Fruit fly (Drosophila melanogaster) whole organism, embryonic: ENCODE measurements around the gene CG17321.

Experiments
- CG10366 ChIP-seq: fragments of 200-800 bp; sonication (Bioruptor generic); IDR thresholded peaks from 2 replicates; pipeline ENCODE4 v1.3.6; 2022; ENCODE audit warnings: missing biosample characterization, missing genetic modification characterization
- CG11723 ChIP-seq: fragments of 200-800 bp; sonication (Bioruptor generic); optimal IDR thresholded peaks from 2 replicates; lab custom pipeline; 2017; ENCODE audit warnings: missing biosample characterization, mild to moderate bottlenecking, missing genetic modification characterization
- CG12219 ChIP-seq: fragments of 200-800 bp; sonication (Bioruptor generic); optimal IDR thresholded peaks from 3 replicates; lab custom pipeline; 2018; ENCODE audit warnings: missing biosample characterization, mild to moderate bottlenecking, missing genetic modification characterization
- CG12769 ChIP-seq: fragments of 200-800 bp; sonication (Bioruptor generic); optimal IDR thresholded peaks from 2 replicates; lab custom pipeline; 2019; ENCODE audit warnings: missing biosample characterization, mild to moderate bottlenecking, missing genetic modification characterization, moderate library complexity
- CG13424 ChIP-seq: fragments of 200-800 bp; sonication (Bioruptor generic); optimal IDR thresholded peaks from 2 replicates; lab custom pipeline; 2019; ENCODE audit warnings: missing biosample characterization, mild to moderate bottlenecking, missing genetic modification characterization, moderate library complexity
- CG17385 ChIP-seq: fragments of 200-800 bp; sonication (Bioruptor generic); optimal IDR thresholded peaks from 3 replicates; lab custom pipeline; 2018; ENCODE audit warnings: missing biosample characterization, mild to moderate bottlenecking, missing genetic modification characterization
- CG17802 ChIP-seq: fragments of 200-800 bp; sonication (Bioruptor generic); optimal IDR thresholded peaks from 2 replicates; lab custom pipeline; 2018; ENCODE audit warnings: missing biosample characterization, mild to moderate bottlenecking, missing genetic modification characterization, moderate library complexity
- CG18476 ChIP-seq: fragments of 200-800 bp; sonication (Bioruptor generic); optimal IDR thresholded peaks from 2 replicates; lab custom pipeline; 2016; ENCODE audit warnings: missing biosample characterization, mild to moderate bottlenecking, missing genetic modification characterization
- CG2116 ChIP-seq: fragments of 200-800 bp; sonication (Bioruptor generic); optimal IDR thresholded peaks from 3 replicates; lab custom pipeline; 2018; ENCODE audit warnings: missing biosample characterization, mild to moderate bottlenecking, missing genetic modification characterization
- CG30403 ChIP-seq: fragments of 200-800 bp; sonication (Bioruptor generic); optimal IDR thresholded peaks from 3 replicates; lab custom pipeline; 2016; ENCODE audit warnings: missing biosample characterization, missing genetic modification characterization
- CG30431 ChIP-seq: fragments of 200-800 bp; sonication (Bioruptor generic); optimal IDR thresholded peaks from 2 replicates; lab custom pipeline; 2017; ENCODE audit warnings: missing biosample characterization, missing genetic modification characterization
- CG4854 ChIP-seq: fragments of 200-800 bp; sonication (Bioruptor generic); optimal IDR thresholded peaks from 2 replicates; lab custom pipeline; 2016; ENCODE audit warnings: missing biosample characterization, missing genetic modification characterization, inconsistent platforms
- CG5953 ChIP-seq: fragments of 200-800 bp; sonication (Bioruptor generic); IDR thresholded peaks from 2 replicates; pipeline ENCODE4 v1.3.6; 2022; ENCODE audit warnings: missing biosample characterization, missing genetic modification characterization
- CG6272 ChIP-seq: fragments of 200-800 bp; sonication (Bioruptor generic); IDR thresholded peaks from 2 replicates; pipeline ENCODE4 v1.3.6; 2022; ENCODE audit warnings: missing biosample characterization, missing genetic modification characterization
- CG6765 ChIP-seq: fragments of 200-800 bp; sonication (Bioruptor generic); optimal IDR thresholded peaks from 3 replicates; lab custom pipeline; 2017; ENCODE audit warnings: missing biosample characterization, mild to moderate bottlenecking, missing genetic modification characterization
- CG7745 ChIP-seq: fragments of 200-800 bp; sonication (Bioruptor generic); optimal IDR thresholded peaks from 2 replicates; lab custom pipeline; 2018; ENCODE audit warnings: missing biosample characterization, mild to moderate bottlenecking, missing genetic modification characterization, moderate library complexity
- CG8089 ChIP-seq: fragments of 200-800 bp; sonication (Bioruptor generic); optimal IDR thresholded peaks from 3 replicates; lab custom pipeline; 2016; ENCODE audit warnings: missing biosample characterization, missing genetic modification characterization
- CG8944 ChIP-seq: fragments of 200-800 bp; sonication (Bioruptor generic); optimal IDR thresholded peaks from 3 replicates; lab custom pipeline; 2016; ENCODE audit warnings: missing biosample characterization, missing genetic modification characterization
- CkIIα-i1 ChIP-seq: fragments of 200-800 bp; sonication (Bioruptor generic); IDR thresholded peaks from 2 replicates; pipeline ENCODE4 v1.3.6; 2022; ENCODE audit warnings: missing biosample characterization, missing genetic modification characterization
- D19B ChIP-seq: fragments of 200-800 bp; sonication (Bioruptor generic); optimal IDR thresholded peaks from 2 replicates; lab custom pipeline; 2017; ENCODE audit warnings: missing biosample characterization, mild to moderate bottlenecking, missing genetic modification characterization
- Dip2 ChIP-seq: fragments of 200-800 bp; sonication (Bioruptor generic); IDR thresholded peaks from 2 replicates; pipeline ENCODE4 v1.3.6; 2022; ENCODE audit warnings: missing biosample characterization, missing genetic modification characterization
- Dp ChIP-seq: fragments of 200-800 bp; sonication (Bioruptor generic); optimal IDR thresholded peaks from 2 replicates; lab custom pipeline; 2018; ENCODE audit warnings: missing biosample characterization, mild to moderate bottlenecking, missing genetic modification characterization, moderate library complexity
- E2f2 ChIP-seq: fragments of 200-800 bp; sonication (Bioruptor generic); IDR thresholded peaks from 2 replicates; pipeline ENCODE4 v1.3.6; 2022; ENCODE audit warnings: missing biosample characterization, missing genetic modification characterization
- Ets97D ChIP-seq: fragments of 200-800 bp; sonication (Bioruptor generic); optimal IDR thresholded peaks from 3 replicates; lab custom pipeline; 2016; ENCODE audit warnings: missing biosample characterization, missing genetic modification characterization
- GATAe ChIP-seq: fragments of 200-800 bp; sonication (Bioruptor generic); conservative IDR thresholded peaks from 2 replicates; pipeline ENCODE4 v1.3.6; 2022; ENCODE audit warnings: missing biosample characterization, missing genetic modification characterization
- HHEX ChIP-seq: fragments of 200-800 bp; sonication (Bioruptor generic); optimal IDR thresholded peaks from 3 replicates; lab custom pipeline; 2017; ENCODE audit warnings: missing biosample characterization, mild to moderate bottlenecking, missing genetic modification characterization, missing genetic modification reagents
- HLH4C ChIP-seq: fragments of 200-800 bp; sonication (Bioruptor generic); IDR thresholded peaks from 3 replicates; pipeline ENCODE4 v1.3.6; 2022; ENCODE audit warnings: missing biosample characterization, missing genetic modification characterization; ENCODE audit not compliant: partially characterized antibody
- Hey ChIP-seq: fragments of 200-800 bp; sonication (Bioruptor generic); optimal IDR thresholded peaks from 3 replicates; lab custom pipeline; 2018; ENCODE audit warnings: missing biosample characterization, mild to moderate bottlenecking, missing genetic modification characterization
- Lhr ChIP-seq: fragments of 200-800 bp; sonication (Bioruptor generic); optimal IDR thresholded peaks from 3 replicates; lab custom pipeline; 2017; ENCODE audit warnings: mild to moderate bottlenecking, missing biosample characterization, missing genetic modification reagents, missing genetic modification characterization
- Neu2 ChIP-seq: fragments of 200-800 bp; sonication (Bioruptor generic); optimal IDR thresholded peaks from 3 replicates; lab custom pipeline; 2016; ENCODE audit warnings: missing biosample characterization, missing genetic modification characterization, borderline replicate concordance
- Scr ChIP-seq: fragments of 200-800 bp; sonication (Bioruptor generic); IDR thresholded peaks from 2 replicates; pipeline ENCODE4 v1.3.6; 2022; ENCODE audit warnings: missing biosample characterization, missing genetic modification characterization; ENCODE audit not compliant: partially characterized antibody
- Sin3A ChIP-seq: fragments of >200 bp; optimal IDR thresholded peaks from 2 replicates; lab custom pipeline; 2018
- Stat92E ChIP-seq, 3 experiments: fragments of >200 bp in 2 of 3; fragments of 200-800 bp in 1 of 3; sonication (Bioruptor generic) in 1 of 3; optimal IDR thresholded peaks; 2 replicates each; lab custom pipeline; 2017 to 2019; ENCODE audit warnings: missing biosample characterization in 3 of 3, missing genetic modification characterization in 3 of 3, mild to moderate bottlenecking in 1 of 3, moderate library complexity in 1 of 3
- abd-A ChIP-seq: fragments of 200-800 bp; sonication (Bioruptor generic); optimal IDR thresholded peaks from 3 replicates; lab custom pipeline; 2019; ENCODE audit warnings: missing biosample characterization, mild to moderate bottlenecking, missing genetic modification characterization, moderate library complexity
- danr ChIP-seq: fragments of 200-800 bp; sonication (Bioruptor generic); IDR thresholded peaks from 2 replicates; pipeline ENCODE4 v1.3.6; 2022; ENCODE audit warnings: missing biosample characterization, missing genetic modification characterization
- dysf ChIP-seq: fragments of 200-800 bp; sonication (Bioruptor generic); IDR thresholded peaks from 3 replicates; pipeline ENCODE4 v1.3.6; 2022; ENCODE audit warnings: missing biosample characterization, missing genetic modification characterization
- fd64A ChIP-seq: fragments of 200-800 bp; sonication (Bioruptor generic); optimal IDR thresholded peaks from 3 replicates; lab custom pipeline; 2018; ENCODE audit warnings: missing biosample characterization, mild to moderate bottlenecking, missing genetic modification characterization
- grau ChIP-seq: fragments of 200-800 bp; optimal IDR thresholded peaks from 3 replicates; lab custom pipeline; 2019; ENCODE audit warnings: missing biosample characterization, mild to moderate bottlenecking, missing genetic modification characterization, moderate library complexity
- knrl ChIP-seq: fragments of 200-800 bp; sonication (Bioruptor generic); IDR thresholded peaks from 3 replicates; pipeline ENCODE4 v1.3.6; 2022; ENCODE audit warnings: missing biosample characterization, missing genetic modification characterization; ENCODE audit not compliant: partially characterized antibody
- odd ChIP-seq: fragments of 200-800 bp; sonication (Bioruptor generic); optimal IDR thresholded peaks from 2 replicates; lab custom pipeline; 2017; ENCODE audit warnings: missing biosample characterization, mild to moderate bottlenecking, missing genetic modification characterization
- pros ChIP-seq: fragments of 200-800 bp; sonication (Bioruptor generic); optimal IDR thresholded peaks from 3 replicates; lab custom pipeline; 2019; ENCODE audit warnings: missing biosample characterization, mild to moderate bottlenecking, missing genetic modification characterization, moderate library complexity
- pzg ChIP-seq: fragments of 200-800 bp; sonication (Bioruptor generic); optimal IDR thresholded peaks from 3 replicates; lab custom pipeline; 2018; ENCODE audit warnings: missing biosample characterization, mild to moderate bottlenecking, missing genetic modification characterization, moderate library complexity
- stwl ChIP-seq: fragments of 200-800 bp; sonication (Bioruptor generic); optimal IDR thresholded peaks from 3 replicates; lab custom pipeline; 2018; ENCODE audit warnings: missing biosample characterization, mild to moderate bottlenecking, missing genetic modification characterization, moderate library complexity
- tna ChIP-seq: fragments of 200-800 bp; sonication (Bioruptor generic); IDR thresholded peaks from 2 replicates; pipeline ENCODE4 v1.3.6; 2022; ENCODE audit warnings: missing biosample characterization, missing genetic modification characterization; ENCODE audit not compliant: partially characterized antibody
- ttk ChIP-seq: fragments of 200-800 bp; sonication (Bioruptor generic); IDR thresholded peaks from 2 replicates; pipeline ENCODE4 v2.1.2; 2022; ENCODE audit warnings: missing biosample characterization, missing genetic modification characterization
- zen ChIP-seq: fragments of 200-800 bp; sonication (Bioruptor generic); optimal IDR thresholded peaks from 3 replicates; lab custom pipeline; 2018; ENCODE audit warnings: missing biosample characterization, mild to moderate bottlenecking, missing genetic modification characterization, moderate library complexity
- zen2 ChIP-seq: fragments of 200-800 bp; sonication (Bioruptor generic); IDR thresholded peaks from 3 replicates; pipeline ENCODE4 v1.3.6; 2022; ENCODE audit warnings: missing biosample characterization, missing genetic modification characterization; ENCODE audit not compliant: partially characterized antibody

The CG17321 gene

DNA sequence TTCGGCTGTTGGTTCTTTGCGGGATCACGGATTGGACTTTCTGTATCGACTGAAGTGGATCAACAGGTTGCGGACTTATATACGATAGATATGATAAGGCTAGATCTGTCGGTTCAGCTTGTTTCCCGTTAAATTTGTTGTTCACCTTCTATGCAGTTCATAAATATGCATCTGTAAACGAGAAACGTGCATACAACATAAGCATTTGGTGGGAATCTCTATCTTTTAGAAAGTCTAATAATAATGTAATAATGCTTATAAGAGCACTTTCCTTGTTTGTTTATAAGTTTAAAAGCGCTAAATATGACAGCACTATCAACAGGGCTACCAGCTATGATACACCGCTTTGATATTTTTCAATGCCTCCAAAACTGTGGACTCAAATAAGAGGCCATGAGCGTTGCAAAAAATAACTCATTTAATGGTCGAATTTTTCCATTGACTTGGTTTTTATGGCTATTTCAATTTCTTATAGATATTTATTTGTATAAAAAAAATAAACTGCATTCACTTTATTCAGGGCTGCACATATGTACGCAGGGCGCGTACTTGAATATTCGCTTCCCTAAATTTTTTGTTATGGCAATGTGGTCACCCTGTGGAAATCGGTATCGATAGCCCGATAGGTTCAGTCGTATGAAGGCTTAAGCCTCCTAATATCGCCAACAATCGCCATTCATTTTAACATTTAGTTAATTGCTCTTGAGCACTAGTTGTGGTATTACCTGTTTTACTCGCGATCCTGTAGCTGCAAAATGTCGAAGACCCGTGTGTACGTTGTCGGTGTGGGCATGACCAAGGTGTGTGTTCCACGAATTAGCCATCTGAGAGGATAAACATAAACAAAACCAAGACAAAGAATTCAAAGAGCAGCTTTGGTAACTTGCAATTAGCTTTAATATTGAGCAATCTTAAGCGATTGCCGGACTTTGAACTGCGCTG, 14.1 kb upstream of the CG17321 start, which contains the start of the genes CG17597 and ScpX (continued):
- TF ChIP-seq fd64A (GFP tag; lab: Kevin White, UChicago) = no peak
- no peak for TF ChIP-seq CG7745
- TF ChIP-seq grau = peak; percentile 69
- TF ChIP-seq Ets97D (GFP tag; lab: Kevin White, UChicago) = peak; percentile 77
- TF ChIP-seq CG4854 = peak; percentile 39
- TF ChIP-seq tna (GFP tag; lab: Robert Waterston, UW) = peak; percentile 89
- peak; percentile 5 for TF ChIP-seq CG6765 (GFP tag; lab: Kevin White, UChicago)
- peak; percentile 47 for TF ChIP-seq CG30431
- peak; percentile 80 for TF ChIP-seq GATAe (GFP tag; lab: Robert Waterston, UW)
- TF ChIP-seq ttk (GFP tag; lab: Robert Waterston, UW) = no peak
- TF ChIP-seq CG18476 (GFP tag; lab: Kevin White, UChicago) = peak; percentile 68
- peak; percentile 85 for TF ChIP-seq Dp
- peak; percentile 79 for TF ChIP-seq CG2116 (GFP tag; lab: Kevin White, UChicago)
- TF ChIP-seq Dip2 (GFP tag; lab: Robert Waterston, UW) = no peak
- TF ChIP-seq zen (tag; lab: Kevin White, UChicago) = peak; percentile 37
- peak; percentile 44 for TF ChIP-seq D19B
- TF ChIP-seq CG12769 = peak; percentile 57
- TF ChIP-seq CG30403 = peak; percentile 77
- no peak for TF ChIP-seq abd-A (tag; lab: Kevin White, UChicago)
- peak; percentile 40 for TF ChIP-seq Hey (tag; lab: Kevin White, UChicago)
- TF ChIP-seq HLH4C (GFP tag; lab: Robert Waterston, UW) = peak; percentile 90
- TF ChIP-seq CG5953 (GFP tag; lab: Robert Waterston, UW) = no peak
- TF ChIP-seq stwl (tag; lab: Kevin White, UChicago) = peak; percentile 94
- peak; percentile 29 for TF ChIP-seq CG10366
- TF ChIP-seq Neu2 (GFP tag; lab: Kevin White, UChicago) = peak; percentile 49
- TF ChIP-seq E2f2 = peak; percentile 92
- peak; percentile 50 for TF ChIP-seq CG12219 (GFP tag; lab: Kevin White, UChicago)
- TF ChIP-seq HHEX (GFP tag; lab: Kevin White, UChicago) = peak; percentile 39
- no peak for TF ChIP-seq CG8089
- TF ChIP-seq pros (GFP tag; lab: Kevin White, UChicago) = no peak
- peak; percentile 81 for TF ChIP-seq zen2 (GFP tag; lab: Robert Waterston, UW)
- TF ChIP-seq knrl = peak; percentile 76
- no peak for TF ChIP-seq CkIIα-i1 (GFP tag; lab: Robert Waterston, UW)
- TF ChIP-seq CG13424 = peak; percentile 67
- TF ChIP-seq CG6272 (GFP tag; lab: Robert Waterston, UW) = peak; percentile 45; the same call in 1 of the 2 replicates
- TF ChIP-seq CG17802 (tag; lab: Kevin White, UChicago) = peak; percentile 48
- TF ChIP-seq Scr = peak; percentile 76
- TF ChIP-seq CG8944 (GFP tag; lab: Kevin White, UChicago) = peak; percentile 46
- TF ChIP-seq dysf = no peak; the same call in 2 of the 3 replicates
- TF ChIP-seq pzg (GFP tag; lab: Kevin White, UChicago) = peak; percentile 74
- peak; percentile 52 for TF ChIP-seq CG17385 (GFP tag; lab: Kevin White, UChicago)
- TF ChIP-seq Sin3A (lab: Kevin White, UChicago) = peak; percentile 71
- TF ChIP-seq odd (GFP tag; lab: Kevin White, UChicago) = no peak
- TF ChIP-seq Stat92E (GFP tag; optimal IDR thresholded peaks at IDR 0.05; lab: Kevin White, UChicago) = no peak
- TF ChIP-seq Lhr (GFP tag; lab: Kevin White, UChicago) = peak; percentile 69
- TF ChIP-seq danr (GFP tag; lab: Robert Waterston, UW) = 0 out of 2 replicates have a peak, but pooled peaks have one; percentile 36
- no peak for TF ChIP-seq CG11723 (GFP tag; lab: Kevin White, UChicago)
